Fruit fly (Drosophila melanogaster) whole organism, embryonic: Measurements from ENCODE around the gene CG32719.

Experiments used
- Atf-2 ChIP-seq: fragments of 200-800 bp; sonication (Bioruptor generic); optimal IDR thresholded peaks from 2 replicates; lab custom pipeline; 2016; ENCODE audit warnings: missing biosample characterization, missing genetic modification characterization
- CG1024 ChIP-seq: fragments of 200-800 bp; sonication (Bioruptor generic); IDR thresholded peaks from 2 replicates; pipeline ENCODE4 v1.3.6; 2022; ENCODE audit warnings: missing biosample characterization, missing genetic modification characterization
- CG10959 ChIP-seq: fragments of 200-800 bp; sonication (Bioruptor generic); IDR thresholded peaks from 2 replicates; pipeline ENCODE4 v1.3.6; 2022; ENCODE audit warnings: missing biosample characterization, missing genetic modification characterization
- CG12769 ChIP-seq: fragments of 200-800 bp; sonication (Bioruptor generic); optimal IDR thresholded peaks from 2 replicates; lab custom pipeline; 2019; ENCODE audit warnings: missing biosample characterization, mild to moderate bottlenecking, missing genetic modification characterization, moderate library complexity
- CG13287 ChIP-seq: fragments of 200-800 bp; sonication (Bioruptor generic); IDR thresholded peaks from 2 replicates; pipeline ENCODE4 v1.3.6; 2022; ENCODE audit warnings: missing biosample characterization, missing genetic modification characterization; ENCODE audit not compliant: partially characterized antibody
- CG13894 ChIP-seq: fragments of 200-800 bp; sonication (Bioruptor generic); optimal IDR thresholded peaks from 3 replicates; lab custom pipeline; 2018; ENCODE audit warnings: missing biosample characterization, mild to moderate bottlenecking, missing genetic modification characterization, moderate library complexity
- CG16779 ChIP-seq: fragments of 200-800 bp; sonication (Bioruptor generic); IDR thresholded peaks from 2 replicates; pipeline ENCODE4 v1.3.6; 2022; ENCODE audit warnings: missing biosample characterization, missing genetic modification characterization
- CG17359 ChIP-seq: fragments of 200-800 bp; sonication (Bioruptor generic); optimal IDR thresholded peaks from 3 replicates; lab custom pipeline; 2018; ENCODE audit warnings: missing biosample characterization, mild to moderate bottlenecking, missing genetic modification characterization, moderate library complexity
- CG30431 ChIP-seq: fragments of 200-800 bp; sonication (Bioruptor generic); optimal IDR thresholded peaks from 2 replicates; lab custom pipeline; 2017; ENCODE audit warnings: missing biosample characterization, missing genetic modification characterization
- CG34422 ChIP-seq: fragments of 200-800 bp; sonication (Bioruptor generic); IDR thresholded peaks from 3 replicates; pipeline ENCODE4 v1.3.6; 2022; ENCODE audit warnings: missing biosample characterization, missing genetic modification characterization
- CG3726 ChIP-seq: fragments of 200-800 bp; sonication (Bioruptor generic); IDR thresholded peaks from 3 replicates; pipeline ENCODE4, ENCODE4 v1.3.6; 2022; ENCODE audit warnings: missing biosample characterization, missing genetic modification characterization
- CG4404 ChIP-seq: fragments of 200-800 bp; sonication (Bioruptor generic); IDR thresholded peaks from 2 replicates; pipeline ENCODE4 v1.3.6; 2022; ENCODE audit warnings: missing biosample characterization, missing genetic modification characterization
- CG4424 ChIP-seq: fragments of 200-800 bp; sonication (Bioruptor generic); optimal IDR thresholded peaks from 3 replicates; lab custom pipeline; 2016; ENCODE audit warnings: missing biosample characterization, missing genetic modification characterization
- CG6791 ChIP-seq: fragments of 200-800 bp; sonication (Bioruptor generic); IDR thresholded peaks from 3 replicates; pipeline ENCODE4 v1.3.6; 2022; ENCODE audit warnings: missing biosample characterization, missing genetic modification characterization; ENCODE audit not compliant: partially characterized antibody
- CG7271 ChIP-seq: fragments of 200-800 bp; sonication (Bioruptor generic); optimal IDR thresholded peaks from 2 replicates; lab custom pipeline; 2018; ENCODE audit warnings: missing biosample characterization, mild to moderate bottlenecking, missing genetic modification characterization, moderate library complexity
- CG7556 ChIP-seq: fragments of 200-800 bp; sonication (Bioruptor generic); optimal IDR thresholded peaks from 2 replicates; lab custom pipeline; 2017; ENCODE audit warnings: missing biosample characterization, mild to moderate bottlenecking, missing genetic modification characterization
- CG7928 ChIP-seq: fragments of 200-800 bp; sonication (Bioruptor generic); optimal IDR thresholded peaks from 2 replicates; lab custom pipeline; 2017; ENCODE audit warnings: missing biosample characterization, mild to moderate bottlenecking, missing genetic modification characterization
- Deaf1 ChIP-seq: fragments of 200-800 bp; optimal IDR thresholded peaks from 3 replicates; lab custom pipeline; 2019; ENCODE audit warnings: missing biosample characterization, mild to moderate bottlenecking, missing genetic modification characterization, moderate library complexity
- Eip74EF ChIP-seq, 2 experiments: fragments of 200-800 bp in 1 of 2; fragments of >200 bp in 1 of 2; sonication (Bioruptor generic) in 1 of 2; optimal IDR thresholded peaks; 2 replicates each; lab custom pipeline; 2017 to 2019; ENCODE audit warnings: missing biosample characterization in 2 of 2, missing genetic modification characterization in 2 of 2, mild to moderate bottlenecking in 1 of 2, moderate library complexity in 1 of 2
- HLH4C ChIP-seq: fragments of 200-800 bp; sonication (Bioruptor generic); IDR thresholded peaks from 3 replicates; pipeline ENCODE4 v1.3.6; 2022; ENCODE audit warnings: missing biosample characterization, missing genetic modification characterization; ENCODE audit not compliant: partially characterized antibody
- Hmx ChIP-seq: fragments of 200-800 bp; sonication (Bioruptor generic); optimal IDR thresholded peaks from 2 replicates; lab custom pipeline; 2016; ENCODE audit warnings: missing biosample characterization, missing genetic modification characterization
- Mes4 ChIP-seq: fragments of 200-800 bp; sonication (Bioruptor generic); optimal IDR thresholded peaks from 2 replicates; lab custom pipeline; 2016; ENCODE audit warnings: missing biosample characterization, missing genetic modification characterization
- Pdp1 ChIP-seq, 2 experiments: fragments of 200-800 bp; sonication (Bioruptor generic); optimal IDR thresholded peaks; 3 replicates each; lab custom pipeline; 2016; ENCODE audit warnings: missing biosample characterization in 2 of 2, missing genetic modification characterization in 2 of 2, mild to moderate bottlenecking in 1 of 2, moderate library complexity in 1 of 2
- Side ChIP-seq: fragments of 200-800 bp; sonication (Bioruptor generic); optimal IDR thresholded peaks from 2 replicates; lab custom pipeline; 2016; ENCODE audit warnings: missing biosample characterization, missing genetic modification characterization
- Sox100B ChIP-seq: fragments of 200-800 bp; sonication (Bioruptor generic); optimal IDR thresholded peaks from 3 replicates; lab custom pipeline; 2018; ENCODE audit warnings: missing biosample characterization, mild to moderate bottlenecking, missing genetic modification characterization
- Xbp1 ChIP-seq: fragments of 200-800 bp; sonication (Bioruptor generic); optimal IDR thresholded peaks from 3 replicates; lab custom pipeline; 2016; ENCODE audit warnings: missing biosample characterization, mild to moderate bottlenecking, missing genetic modification characterization
- ara ChIP-seq: fragments of 200-800 bp; sonication (Bioruptor generic); IDR thresholded peaks from 2 replicates; pipeline ENCODE4 v1.3.6; 2022; ENCODE audit warnings: missing biosample characterization, missing genetic modification characterization
- br ChIP-seq: fragments of >200 bp; optimal IDR thresholded peaks from 2 replicates; lab custom pipeline; 2017
- cad ChIP-seq: fragments of >200 bp; optimal IDR thresholded peaks from 2 replicates; lab custom pipeline; 2017; ENCODE audit warnings: missing biosample characterization, missing genetic modification characterization
- esg ChIP-seq: fragments of 200-800 bp; sonication (Bioruptor generic); conservative IDR thresholded peaks from 2 replicates; pipeline ENCODE4 v1.3.6; 2022; ENCODE audit warnings: missing biosample characterization, missing genetic modification characterization
- fu2 ChIP-seq: fragments of 200-800 bp; sonication (Bioruptor generic); optimal IDR thresholded peaks from 2 replicates; lab custom pipeline; 2016; ENCODE audit warnings: missing biosample characterization, missing genetic modification characterization
- grau ChIP-seq: fragments of 200-800 bp; optimal IDR thresholded peaks from 3 replicates; lab custom pipeline; 2019; ENCODE audit warnings: missing biosample characterization, mild to moderate bottlenecking, missing genetic modification characterization, moderate library complexity
- gsb ChIP-seq: fragments of 200-800 bp; sonication (Bioruptor generic); IDR thresholded peaks from 2 replicates; pipeline ENCODE4 v1.3.6; 2022; ENCODE audit warnings: missing biosample characterization, missing genetic modification characterization
- gsb-n ChIP-seq: fragments of 200-800 bp; sonication (Bioruptor generic); optimal IDR thresholded peaks from 3 replicates; lab custom pipeline; 2018; ENCODE audit warnings: missing biosample characterization, mild to moderate bottlenecking, missing genetic modification characterization
- jigr1 ChIP-seq: fragments of 200-800 bp; sonication (Bioruptor generic); IDR thresholded peaks from 3 replicates; pipeline ENCODE4 v1.3.6; 2022; ENCODE audit warnings: missing biosample characterization, missing genetic modification characterization
- lbe ChIP-seq: fragments of 200-800 bp; sonication (Bioruptor generic); optimal IDR thresholded peaks from 2 replicates; lab custom pipeline; 2016; ENCODE audit warnings: missing biosample characterization, mild to moderate bottlenecking, missing genetic modification characterization
- nerfin-2 ChIP-seq: fragments of 200-800 bp; sonication (Bioruptor generic); IDR thresholded peaks from 2 replicates; pipeline ENCODE4 v1.3.6; 2022; ENCODE audit warnings: missing biosample characterization, missing genetic modification characterization; ENCODE audit not compliant: partially characterized antibody
- odd ChIP-seq: fragments of 200-800 bp; sonication (Bioruptor generic); optimal IDR thresholded peaks from 2 replicates; lab custom pipeline; 2017; ENCODE audit warnings: missing biosample characterization, mild to moderate bottlenecking, missing genetic modification characterization
- otp ChIP-seq: fragments of 200-800 bp; sonication (Bioruptor generic); IDR thresholded peaks from 3 replicates; pipeline ENCODE4, ENCODE4 v1.3.6; 2022; ENCODE audit warnings: missing biosample characterization, missing genetic modification characterization
- p53 ChIP-seq: fragments of 200-800 bp; sonication (Bioruptor generic); optimal IDR thresholded peaks from 2 replicates; lab custom pipeline; 2016; ENCODE audit warnings: missing biosample characterization, missing genetic modification characterization
- pan ChIP-seq, 4 experiments: fragments of >200 bp in 3 of 4; fragments of 200-800 bp in 1 of 4; sonication (Bioruptor generic) in 1 of 4; optimal IDR thresholded peaks in 3 of 4; IDR thresholded peaks in 1 of 4; 2 replicates each; pipeline versions ENCODE4 v1.3.6 to Lab custom; 2017 to 2022; ENCODE audit warnings: missing biosample characterization in 2 of 4, missing genetic modification characterization in 2 of 4, mixed read lengths in 1 of 4
- pb ChIP-seq: fragments of 200-800 bp; sonication (Bioruptor generic); optimal IDR thresholded peaks from 3 replicates; lab custom pipeline; 2016; ENCODE audit warnings: missing biosample characterization, missing genetic modification characterization
- pho ChIP-seq: fragments of 200-800 bp; sonication (Bioruptor generic); optimal IDR thresholded peaks from 2 replicates; lab custom pipeline; 2016; ENCODE audit warnings: missing biosample characterization, missing genetic modification characterization
- pum ChIP-seq: fragments of 200-800 bp; sonication (Bioruptor generic); optimal IDR thresholded peaks from 2 replicates; lab custom pipeline; 2016; ENCODE audit warnings: missing biosample characterization, missing genetic modification characterization
- rib ChIP-seq: fragments of 200-800 bp; sonication (Bioruptor generic); IDR thresholded peaks from 2 replicates; pipeline ENCODE4 v1.3.6; 2022; ENCODE audit warnings: missing biosample characterization, missing genetic modification characterization
- row ChIP-seq: fragments of 200-800 bp; sonication (Bioruptor generic); IDR thresholded peaks from 3 replicates; pipeline ENCODE4 v1.3.6; 2022; ENCODE audit warnings: missing biosample characterization, missing genetic modification characterization
- sens-2 ChIP-seq: fragments of 200-800 bp; sonication (Bioruptor generic); IDR thresholded peaks from 2 replicates; pipeline ENCODE4 v1.3.6; 2022; ENCODE audit warnings: missing biosample characterization, missing genetic modification characterization
- sna ChIP-seq: fragments of 200-800 bp; sonication (Bioruptor generic); IDR thresholded peaks from 2 replicates; pipeline ENCODE4 v1.3.6; 2022; ENCODE audit warnings: missing biosample characterization, missing genetic modification characterization; ENCODE audit not compliant: partially characterized antibody
- tll ChIP-seq, 2 experiments: fragments of 200-800 bp in 1 of 2; fragments of >200 bp in 1 of 2; sonication (Bioruptor generic) in 1 of 2; optimal IDR thresholded peaks; 2 replicates each; lab custom pipeline; 2017 to 2019; ENCODE audit warnings: missing biosample characterization in 2 of 2, missing genetic modification characterization in 2 of 2, mild to moderate bottlenecking in 1 of 2, moderate library complexity in 1 of 2
- trh ChIP-seq: fragments of 200-800 bp; sonication (Bioruptor generic); optimal IDR thresholded peaks from 2 replicates; lab custom pipeline; 2016; ENCODE audit warnings: missing biosample characterization, missing genetic modification characterization

The CG32719 gene

dm6 chrX:7571200-7571599, 23.4 kb upstream of the CG32719 start (continued):
- no peak for TF ChIP-seq Deaf1 (tag; lab: Kevin White, UChicago)
- TF ChIP-seq Sox100B: peak; percentile 28
- peak; percentile 31 for TF ChIP-seq pum (GFP tag; lab: Kevin White, UChicago)
- peak; percentile 54 for TF ChIP-seq CG4424 (GFP tag; lab: Kevin White, UChicago)
- no peak for TF ChIP-seq lbe
- no peak for TF ChIP-seq jigr1
- no peak for TF ChIP-seq br (lab: Kevin White, UChicago)
- TF ChIP-seq gsb (GFP tag; lab: Robert Waterston, UW): no peak
- TF ChIP-seq Pdp1 (GFP tag; optimal IDR thresholded peaks at IDR 0.05; lab: Kevin White, UChicago): peak in 1 of 2 experiments; percentile 40
- TF ChIP-seq CG7928: no peak
- TF ChIP-seq CG10959 (GFP tag; lab: Robert Waterston, UW): peak; percentile 68; the same call in 1 of the 2 replicates
- peak; percentile 14 for TF ChIP-seq gsb-n (tag; lab: Kevin White, UChicago)
- no peak for TF ChIP-seq CG6791 (GFP tag; lab: Robert Waterston, UW)
- TF ChIP-seq fu2: no peak
- no peak for TF ChIP-seq CG16779 (GFP tag; lab: Robert Waterston, UW)
- no peak for TF ChIP-seq CG13894 (tag; lab: Kevin White, UChicago)
- TF ChIP-seq rib (GFP tag; lab: Robert Waterston, UW): no peak
- no peak for TF ChIP-seq CG3726 (GFP tag; lab: Robert Waterston, UW)
- TF ChIP-seq sens-2 (GFP tag; lab: Robert Waterston, UW): peak; percentile 28; the same call in 1 of the 2 replicates
- TF ChIP-seq esg (GFP tag; lab: Robert Waterston, UW): 0 out of 2 replicates have a peak, but pooled peaks have one; percentile 18
- no peak for TF ChIP-seq Side (GFP tag; lab: Kevin White, UChicago)
- TF ChIP-seq CG7271: no peak
- TF ChIP-seq Mes4 (GFP tag; lab: Kevin White, UChicago): no peak
- TF ChIP-seq cad: no peak
- TF ChIP-seq CG30431 (GFP tag; lab: Kevin White, UChicago): peak; percentile 10
- no peak for TF ChIP-seq HLH4C (GFP tag; lab: Robert Waterston, UW)
- TF ChIP-seq CG17359 (tag; lab: Kevin White, UChicago): peak; percentile 47
- TF ChIP-seq CG4404 (GFP tag; lab: Robert Waterston, UW): peak; percentile 40; the same call in 1 of the 2 replicates
- TF ChIP-seq ara (GFP tag; lab: Robert Waterston, UW): peak; percentile 63
- TF ChIP-seq CG13287 (GFP tag; lab: Robert Waterston, UW): no peak
- TF ChIP-seq otp (GFP tag; lab: Robert Waterston, UW): 0 out of 3 replicates have a peak, but pooled peaks have one; percentile 47
- no peak for TF ChIP-seq pb
- TF ChIP-seq row: peak; percentile 56
- no peak for TF ChIP-seq CG12769 (tag; lab: Kevin White, UChicago)
- TF ChIP-seq p53 (GFP tag; lab: Kevin White, UChicago): no peak
- no peak for TF ChIP-seq Atf-2 (GFP tag; lab: Kevin White, UChicago)
- no peak for TF ChIP-seq tll (GFP tag; optimal IDR thresholded peaks at IDR 0.05; lab: Kevin White, UChicago)
- no peak for TF ChIP-seq pan (optimal IDR thresholded peaks at IDR 0.05; lab: Kevin White, UChicago)
- peak in 1 of 2 experiments; percentile 35 for TF ChIP-seq pan (GFP tag; optimal IDR thresholded peaks at IDR 0.05 in 1 of 2, IDR thresholded peaks at IDR 0.05 in 1 of 2)
- peak; percentile 29 for TF ChIP-seq CG7556 (GFP tag; lab: Kevin White, UChicago)
- TF ChIP-seq odd (GFP tag; lab: Kevin White, UChicago): no peak
- TF ChIP-seq CG1024: 0 out of 2 replicates have a peak, but pooled peaks have one; percentile 42
- TF ChIP-seq pho (GFP tag; lab: Kevin White, UChicago): no peak
- TF ChIP-seq grau: peak; percentile 43
- no peak for TF ChIP-seq Hmx (GFP tag; lab: Kevin White, UChicago)
- TF ChIP-seq CG34422 (GFP tag; lab: Robert Waterston, UW): 0 out of 3 replicates have a peak, but pooled peaks have one; percentile 41
- no peak for TF ChIP-seq trh (GFP tag; lab: Kevin White, UChicago)
- peak; percentile 44 for TF ChIP-seq Xbp1 (GFP tag; lab: Kevin White, UChicago)
- no peak for TF ChIP-seq nerfin-2 (GFP tag; lab: Robert Waterston, UW)
- no peak for TF ChIP-seq sna (GFP tag; lab: Robert Waterston, UW)
- TF ChIP-seq Eip74EF (GFP tag; optimal IDR thresholded peaks at IDR 0.05; lab: Kevin White, UChicago): no peak
